Worm (Caenorhabditis elegans): ENCODE data around the gene Y50D4B.2.
A peak's percentile ranks its signal among the peaks of the same experiment; 100 is the strongest.

The Y50D4B.2 gene

ce11 chrV:1152736-1153135, 52.4 kb downstream of the Y50D4B.2 start:
- TF ChIP-seq F57C9.4 (tag; optimal IDR thresholded peaks at IDR 0.05) (no peak), lin-35 (GFP tag; optimal IDR thresholded peaks at IDR 0.05) (peak in 1 of 3 experiments; percentile 10), ceh-40 (GFP tag; IDR thresholded peaks at IDR 0.05) (no peak), tbp1 (GFP tag; optimal IDR thresholded peaks at IDR 0.05) (peak; percentile 40), F23B12.7 (tag; optimal IDR thresholded peaks at IDR 0.05; ENCODE audit: insufficient read depth) (no peak), F22D6.2 (tag; optimal IDR thresholded peaks at IDR 0.05) (no peak), lsl-1 (GFP tag; optimal IDR thresholded peaks at IDR 0.05) (peak; percentile 94), T07F8.4 (tag; optimal IDR thresholded peaks at IDR 0.05) (no peak), nhr-27 (tag; optimal IDR thresholded peaks at IDR 0.05) (no peak), F52B5.7 (tag; optimal IDR thresholded peaks at IDR 0.05) (no peak), lir-1 (GFP tag; conservative IDR thresholded peaks at IDR 0.05) (no peak), unc-130 (GFP tag; optimal IDR thresholded peaks at IDR 0.05) (peak; percentile 43), athp-1 (tag; optimal IDR thresholded peaks at IDR 0.05) (no peak), bed-1 (GFP tag; IDR thresholded peaks at IDR 0.05) (no peak), let-607 (tag; optimal IDR thresholded peaks at IDR 0.05) (no peak), madf-3 (GFP tag; IDR thresholded peaks at IDR 0.05) (peak; percentile 29; the same call in 1 of the 2 replicates), rpc-1 (optimal IDR thresholded peaks at IDR 0.05) (no peak), rpc-1 (tag; optimal IDR thresholded peaks at IDR 0.05) (no peak), Y53F4B.3 (GFP tag; IDR thresholded peaks at IDR 0.05) (no peak), egl-44 (GFP tag; IDR thresholded peaks at IDR 0.05) (no peak), aptf-2 (GFP tag; conservative IDR thresholded peaks at IDR 0.05) (no peak), akir-1 (GFP tag; optimal IDR thresholded peaks at IDR 0.05) (no peak), T26A5.8 (tag; optimal IDR thresholded peaks at IDR 0.05) (no peak), nhr-120 (GFP tag; IDR thresholded peaks at IDR 0.05) (no peak), nhr-179 (tag; optimal IDR thresholded peaks at IDR 0.05) (no peak), somi-1 (GFP tag; optimal IDR thresholded peaks at IDR 0.05) (no peak), lin-40 (tag; optimal IDR thresholded peaks at IDR 0.05) (no peak), B0019.2 (GFP tag; conservative IDR thresholded peaks at IDR 0.05) (peak; percentile 46; the same call in 1 of the 2 replicates), F10E7.11 (tag; optimal IDR thresholded peaks at IDR 0.05) (no peak), Y79H2A.3 (GFP tag; conservative IDR thresholded peaks at IDR 0.05) (no peak), him-1 (tag; optimal IDR thresholded peaks at IDR 0.05) (no peak), ztf-25 (GFP tag; IDR thresholded peaks at IDR 0.05) (no peak), repo-1 (tag; optimal IDR thresholded peaks at IDR 0.05) (no peak), ztf-22 (GFP tag; optimal IDR thresholded peaks at IDR 0.05) (no peak), F37B4.10 (GFP tag; IDR thresholded peaks at IDR 0.05) (no peak), ceh-79 (tag; optimal IDR thresholded peaks at IDR 0.05) (no peak), tbx-9 (tag; optimal IDR thresholded peaks at IDR 0.05; ENCODE audit: borderline replicate concordance) (no peak), snpc-3.4 (tag; optimal IDR thresholded peaks at IDR 0.05) (peak; percentile 71), attf-5 (GFP tag; optimal IDR thresholded peaks at IDR 0.05) (no peak), bed-2 (GFP tag; IDR thresholded peaks at IDR 0.05) (no peak), K11D2.4 (GFP tag; IDR thresholded peaks at IDR 0.05) (no peak), madf-8 (GFP tag; conservative IDR thresholded peaks at IDR 0.05) (peak; percentile 92), K12H6.12 (tag; optimal IDR thresholded peaks at IDR 0.05) (no peak), ceh-100 (GFP tag; IDR thresholded peaks at IDR 0.05) (no peak), D2030.7 (GFP tag; IDR thresholded peaks at IDR 0.05) (peak; percentile 93), fkh-3 (tag; optimal IDR thresholded peaks at IDR 0.05) (no peak), chd-7 (tag; optimal IDR thresholded peaks at IDR 0.05) (no peak), ztf-28 (GFP tag; IDR thresholded peaks at IDR 0.05) (no peak), aptf-3 (GFP tag; IDR thresholded peaks at IDR 0.05) (no peak), zfh-2 (GFP tag; conservative IDR thresholded peaks at IDR 0.05) (no peak)
